Fruit fly (Drosophila melanogaster) whole organism, adult: Measurements from ENCODE around the gene CG43181.
A peak's percentile ranks its signal among the peaks of the same experiment; 100 is the strongest.

Experiments used
- CG12768 ChIP-seq: fragments of 200-800 bp; sonication (Bioruptor generic); optimal IDR thresholded peaks from 2 replicates; lab custom pipeline; 2017; ENCODE audit warnings: missing biosample characterization, missing genetic modification characterization, mild to moderate bottlenecking, moderate library complexity, missing genetic modification reagents
- CG14711 ChIP-seq: fragments of 200-800 bp; sonication (Bioruptor generic); optimal IDR thresholded peaks from 2 replicates; lab custom pipeline; 2018; ENCODE audit warnings: missing biosample characterization, mild to moderate bottlenecking, missing genetic modification characterization, moderate library complexity
- CG33017 ChIP-seq: fragments of 200-800 bp; sonication (Bioruptor generic); optimal IDR thresholded peaks from 2 replicates; lab custom pipeline; 2018; ENCODE audit warnings: missing biosample characterization, mild to moderate bottlenecking, missing genetic modification characterization, moderate library complexity
- CG7045 ChIP-seq: fragments of 200-800 bp; sonication (Bioruptor generic); optimal IDR thresholded peaks from 2 replicates; lab custom pipeline; 2017; ENCODE audit warnings: missing biosample characterization, mild to moderate bottlenecking, missing genetic modification characterization
- Clk ChIP-seq: fragments of 200-800 bp; sonication (Bioruptor generic); optimal IDR thresholded peaks from 2 replicates; lab custom pipeline; 2017; ENCODE audit warnings: missing biosample characterization, missing genetic modification characterization
- Crg-1 ChIP-seq: fragments of 200-800 bp; sonication (Bioruptor generic); optimal IDR thresholded peaks from 2 replicates; lab custom pipeline; 2016; ENCODE audit warnings: missing biosample characterization, missing genetic modification characterization
- Mnt ChIP-seq: fragments of 200-800 bp; sonication (Bioruptor generic); optimal IDR thresholded peaks from 2 replicates; lab custom pipeline; 2016; ENCODE audit warnings: missing biosample characterization, mild to moderate bottlenecking, missing genetic modification characterization
- bab1 ChIP-seq: fragments of 200-800 bp; sonication (Bioruptor generic); optimal IDR thresholded peaks from 3 replicates; lab custom pipeline; 2019; ENCODE audit warnings: missing biosample characterization, mild to moderate bottlenecking, missing genetic modification characterization, moderate library complexity
- kay ChIP-seq: fragments of 200-800 bp; sonication (Bioruptor generic); peaks from one replicate; lab custom pipeline; 2016; ENCODE audit warnings: missing biosample characterization, missing genetic modification characterization, borderline replicate concordance
- ovo ChIP-seq: fragments of 200-800 bp; sonication (Bioruptor generic); optimal IDR thresholded peaks from 2 replicates; lab custom pipeline; 2016; ENCODE audit warnings: missing biosample characterization, missing genetic modification characterization
- pad ChIP-seq: fragments of 200-800 bp; sonication (Bioruptor generic); optimal IDR thresholded peaks from 3 replicates; lab custom pipeline; 2017; ENCODE audit warnings: missing biosample characterization, missing genetic modification characterization, mild to moderate bottlenecking, moderate library complexity, missing genetic modification reagents
- tj ChIP-seq: fragments of 200-800 bp; sonication (Bioruptor generic); optimal IDR thresholded peaks from 3 replicates; lab custom pipeline; 2017; ENCODE audit warnings: missing biosample characterization, mild to moderate bottlenecking, missing genetic modification characterization, moderate library complexity
- toe ChIP-seq: fragments of 200-800 bp; sonication (Bioruptor generic); optimal IDR thresholded peaks from 2 replicates; lab custom pipeline; 2016; ENCODE audit warnings: missing biosample characterization, missing genetic modification characterization

- no peak for TF ChIP-seq CG12768 (GFP tag; lab: Kevin White, UChicago)
- no peak for TF ChIP-seq Clk (GFP tag; lab: Kevin White, UChicago)
- no peak for TF ChIP-seq tj (GFP tag; lab: Kevin White, UChicago)
- no peak for TF ChIP-seq CG14711 (tag; lab: Kevin White, UChicago)
- no peak for TF ChIP-seq kay (GFP tag; lab: Kevin White, UChicago)
- TF ChIP-seq CG33017 (tag; lab: Kevin White, UChicago) = no peak
- TF ChIP-seq ovo (GFP tag; lab: Kevin White, UChicago) = no peak
- TF ChIP-seq toe = no peak
- TF ChIP-seq Crg-1 (GFP tag; lab: Kevin White, UChicago) = no peak
- no peak for TF ChIP-seq CG7045 (GFP tag; lab: Kevin White, UChicago)
- no peak for TF ChIP-seq Mnt (GFP tag; lab: Kevin White, UChicago)
- TF ChIP-seq pad = no peak
- TF ChIP-seq bab1 (GFP tag; lab: Kevin White, UChicago) = peak; percentile 2
Observed at dm6 chrX:334624-335292, 15.6 kb upstream of the CG43181 start.
